Fruit fly (Drosophila melanogaster) whole organism, wandering third instar larva: Measurements from ENCODE around the gene Osi3.

Source experiments
- GATAd ChIP-seq: sonication (Bioruptor generic); optimal IDR thresholded peaks from 2 replicates; lab custom pipeline; 2016; ENCODE audit warnings: missing biosample characterization, missing genetic modification characterization
- HLH106 ChIP-seq: fragments of 200-800 bp; optimal IDR thresholded peaks from 3 replicates; lab custom pipeline; 2019; ENCODE audit warnings: missing biosample characterization, mild to moderate bottlenecking, missing genetic modification characterization, moderate library complexity
- Hr83 ChIP-seq: fragments of 200-300 bp; sonication (Bioruptor generic); optimal IDR thresholded peaks from 2 replicates; lab custom pipeline; 2016; ENCODE audit warnings: missing biosample characterization, mild to moderate bottlenecking, missing genetic modification characterization, moderate library complexity; ENCODE audit not compliant: poor library complexity, severe bottlenecking
- br ChIP-seq: fragments of 200-800 bp; sonication (Bioruptor generic); optimal IDR thresholded peaks from 2 replicates; lab custom pipeline; 2016; ENCODE audit warnings: missing biosample characterization, missing genetic modification characterization
- dl ChIP-seq, 2 experiments: fragments of 175-275, 200-275 bp in 1 of 2; fragments of 200-275 bp in 1 of 2; sonication (Bioruptor generic); optimal IDR thresholded peaks; lab custom pipeline; 2018; ENCODE audit warnings: mild to moderate bottlenecking in 2 of 2, missing biosample characterization in 2 of 2, missing genetic modification characterization in 2 of 2, moderate library complexity in 2 of 2; ENCODE audit not compliant: partially characterized antibody in 2 of 2, insufficient read depth in 1 of 2
- dmrt93B ChIP-seq: fragments of 200-800 bp; sonication (Bioruptor generic); optimal IDR thresholded peaks from 2 replicates; lab custom pipeline; 2018; ENCODE audit warnings: missing biosample characterization, mild to moderate bottlenecking, missing genetic modification characterization
- fru ChIP-seq: fragments of 200-800 bp; sonication (Bioruptor generic); optimal IDR thresholded peaks from 3 replicates; lab custom pipeline; 2016; ENCODE audit warnings: missing biosample characterization, mild to moderate bottlenecking, missing genetic modification characterization
- h ChIP-seq: fragments of 200-800 bp; sonication (Bioruptor generic); optimal IDR thresholded peaks from 3 replicates; lab custom pipeline; 2016; ENCODE audit warnings: missing biosample characterization, mild to moderate bottlenecking, missing genetic modification characterization
- lola ChIP-seq: fragments of >200 bp; optimal IDR thresholded peaks from 2 replicates; lab custom pipeline; 2017; ENCODE audit warnings: missing biosample characterization, missing genetic modification characterization

DNA sequence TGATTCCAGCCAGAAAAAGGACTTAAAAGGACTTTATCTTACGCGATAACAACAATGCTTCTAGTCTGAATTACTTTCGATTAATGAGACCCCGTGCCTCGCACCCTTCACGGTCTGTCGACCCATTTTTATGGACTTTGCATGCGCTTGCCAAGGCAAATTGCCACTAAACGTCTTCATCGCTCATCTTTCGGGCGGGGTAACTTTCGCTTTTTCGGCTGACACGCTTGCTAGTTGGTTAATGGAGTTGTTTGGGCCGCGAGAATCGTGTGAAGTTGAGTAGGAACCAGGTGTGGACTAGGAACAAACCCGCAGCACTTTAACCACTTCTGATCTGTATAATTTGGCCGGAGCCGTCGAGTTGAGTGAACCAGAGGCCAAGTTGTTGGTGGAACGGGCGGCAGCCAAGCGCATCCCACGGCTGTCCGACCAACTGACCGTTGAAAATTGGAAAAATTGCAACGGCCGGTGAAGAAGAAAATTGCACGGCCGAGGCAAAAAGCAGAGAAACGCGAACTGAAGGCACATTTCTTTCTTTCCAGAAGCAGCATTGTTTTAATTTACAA lies 11.4 kb downstream of the Osi3 start, which contains the start of gene Osi5:
- TF ChIP-seq Hr83 (GFP tag; lab: Kevin White, UChicago) (no peak), br (GFP tag; lab: Kevin White, UChicago) (no peak), HLH106 (tag; lab: Kevin White, UChicago) (no peak), h (GFP tag; lab: Kevin White, UChicago) (no peak), lola (no peak), fru (GFP tag; lab: Kevin White, UChicago) (no peak), dl (GFP tag; optimal IDR thresholded peaks at IDR 0.05; lab: Kevin White, UChicago; ENCODE audit: insufficient read depth in 1 of 2, partially characterized antibody in 2 of 2) (no peak), GATAd (no peak), dmrt93B (GFP tag; lab: Kevin White, UChicago) (no peak)
